Worm (Caenorhabditis elegans) whole organism, L1 larva: Measurements from ENCODE around the gene K02D10.1.

Experiments used
- C04F5.9 ChIP-seq: sonication (generic microtip); optimal IDR thresholded peaks from 2 replicates; lab custom pipeline; 2016; ENCODE audit warnings: missing genetic modification characterization, missing compliant biosample characterization
- C34B4.2 ChIP-seq: sonication (generic microtip); optimal IDR thresholded peaks from 2 replicates; lab custom pipeline; 2017; ENCODE audit warnings: mild to moderate bottlenecking, missing genetic modification characterization, missing compliant biosample characterization
- F16B12.6 ChIP-seq: fragments of 150-350 bp; optimal IDR thresholded peaks from 2 replicates; lab custom pipeline; 2014; ENCODE audit warnings: missing biosample characterization, missing genetic modification characterization
- aha-1 ChIP-seq: fragments of 150-350 bp; optimal IDR thresholded peaks from 2 replicates; lab custom pipeline; 2014; ENCODE audit warnings: missing biosample characterization, missing genetic modification characterization
- alr-1 ChIP-seq: fragments of 200-800 bp; sonication (Bioruptor generic); optimal IDR thresholded peaks from 2 replicates; lab custom pipeline; 2018; ENCODE audit warnings: borderline replicate concordance, mild to moderate bottlenecking, missing genetic modification characterization, missing compliant biosample characterization
- ama-1 ChIP-seq: fragments of 150-350 bp; optimal IDR thresholded peaks from 2 replicates; lab custom pipeline; 2014
- blmp-1 ChIP-seq: fragments of 150-350 bp; optimal IDR thresholded peaks from 2 replicates; lab custom pipeline; 2014; ENCODE audit warnings: missing biosample characterization, missing genetic modification characterization
- ceh-82 ChIP-seq, 3 experiments: fragments of 150-350 bp in 1 of 3; sonication (generic microtip) in 2 of 3; optimal IDR thresholded peaks; 2 replicates each; lab custom pipeline; 2014 to 2017; ENCODE audit warnings: missing biosample characterization in 3 of 3, missing genetic modification characterization in 3 of 3
- ceh-88 ChIP-seq: fragments of 200-800 bp; sonication (Bioruptor generic); IDR thresholded peaks from 2 replicates; pipeline ENCODE4 v1.3.6; 2022; ENCODE audit warnings: missing genetic modification characterization, missing compliant biosample characterization
- ceh-90 ChIP-seq: sonication (generic microtip); optimal IDR thresholded peaks from 2 replicates; lab custom pipeline; 2016; ENCODE audit warnings: missing genetic modification characterization, missing compliant biosample characterization
- dsc-1 ChIP-seq: sonication (generic microtip); optimal IDR thresholded peaks from 2 replicates; lab custom pipeline; 2016; ENCODE audit warnings: mild to moderate bottlenecking, missing genetic modification characterization, missing compliant biosample characterization
- efl-1 ChIP-seq, 4 experiments: fragments of 150-350 bp; optimal IDR thresholded peaks in 3 of 4; peaks in 1 of 4; 1 replicate in 1 of 4; 2 replicates in 3 of 4; lab custom pipeline; 2014; ENCODE audit warnings: missing biosample characterization in 2 of 4, missing genetic modification characterization in 2 of 4, missing genetic modification reagents in 2 of 4
- efl-3 ChIP-seq: fragments of 200-800 bp; sonication (Bioruptor generic); optimal IDR thresholded peaks from 2 replicates; lab custom pipeline; 2018; ENCODE audit warnings: mild to moderate bottlenecking, missing genetic modification characterization, missing compliant biosample characterization
- elt-2 ChIP-seq: sonication (generic microtip); optimal IDR thresholded peaks from 2 replicates; lab custom pipeline; 2016; ENCODE audit warnings: missing genetic modification characterization, mild to moderate bottlenecking, inconsistent platforms, missing compliant biosample characterization, missing genetic modification reagents
- elt-3 ChIP-seq, 6 experiments: fragments of 150-350 bp in 1 of 6; sonication (generic microtip); optimal IDR thresholded peaks; 2 replicates each; lab custom pipeline; 2017 to 2018; ENCODE audit warnings: missing biosample characterization in 6 of 6, missing genetic modification characterization in 6 of 6, inconsistent platforms in 1 of 6
- ets-5 ChIP-seq: fragments of 200-800 bp; sonication (Bioruptor generic); IDR thresholded peaks from 2 replicates; pipeline ENCODE4 v1.3.6; 2022; ENCODE audit warnings: missing genetic modification characterization, missing compliant biosample characterization
- fkh-10 ChIP-seq: sonication (generic microtip); optimal IDR thresholded peaks from 2 replicates; lab custom pipeline; 2017; ENCODE audit warnings: missing biosample characterization, missing genetic modification reagents, missing genetic modification characterization
- fkh-8 ChIP-seq: sonication (generic microtip); optimal IDR thresholded peaks from 2 replicates; lab custom pipeline; 2016; ENCODE audit warnings: mild to moderate bottlenecking, missing genetic modification characterization, missing compliant biosample characterization
- fos-1 ChIP-seq: fragments of 150-350 bp; optimal IDR thresholded peaks from 2 replicates; lab custom pipeline; 2014; ENCODE audit warnings: missing biosample characterization, missing genetic modification characterization
- isw-1 ChIP-seq: fragments of 200-800 bp; sonication (Bioruptor generic); IDR thresholded peaks from 2 replicates; pipeline ENCODE4 v1.3.6; 2022; ENCODE audit warnings: missing genetic modification characterization, missing compliant biosample characterization
- jun-1 ChIP-seq: fragments of 150-350 bp; optimal IDR thresholded peaks from 2 replicates; lab custom pipeline; 2014; ENCODE audit warnings: missing biosample characterization, missing genetic modification reagents, missing genetic modification characterization
- lin-14 ChIP-seq: fragments of 200-800 bp; sonication (Bioruptor generic); optimal IDR thresholded peaks from 2 replicates; lab custom pipeline; 2018; ENCODE audit warnings: mild to moderate bottlenecking, missing genetic modification characterization, moderate library complexity, missing compliant biosample characterization
- lsy-2 ChIP-seq, 2 experiments: fragments of 150-350 bp; optimal IDR thresholded peaks; 2 replicates each; lab custom pipeline; 2014; ENCODE audit warnings: missing biosample characterization in 2 of 2, missing genetic modification characterization in 2 of 2
- mab-9 ChIP-seq: fragments of 200-800 bp; sonication (Bioruptor generic); IDR thresholded peaks from 2 replicates; pipeline ENCODE4 v1.3.6; 2022; ENCODE audit warnings: missing genetic modification reagents, missing genetic modification characterization, missing compliant biosample characterization
- nhr-20 ChIP-seq: sonication (generic microtip); optimal IDR thresholded peaks from 2 replicates; lab custom pipeline; 2016; ENCODE audit warnings: mild to moderate bottlenecking, missing genetic modification characterization, missing compliant biosample characterization
- nhr-237 ChIP-seq: fragments of 150-350 bp; optimal IDR thresholded peaks from 2 replicates; lab custom pipeline; 2014; ENCODE audit warnings: missing biosample characterization, missing genetic modification characterization
- nhr-71 ChIP-seq: sonication (generic microtip); optimal IDR thresholded peaks from 2 replicates; lab custom pipeline; 2016; ENCODE audit warnings: mild to moderate bottlenecking, missing genetic modification characterization, moderate library complexity, missing compliant biosample characterization
- nhr-76 ChIP-seq: sonication (generic microtip); optimal IDR thresholded peaks from 2 replicates; lab custom pipeline; 2017; ENCODE audit warnings: missing biosample characterization, missing genetic modification characterization
- nhr-77 ChIP-seq: fragments of 150-350 bp; optimal IDR thresholded peaks from 2 replicates; lab custom pipeline; 2014; ENCODE audit warnings: missing biosample characterization, missing genetic modification characterization
- nhr-84 ChIP-seq: sonication (generic microtip); optimal IDR thresholded peaks from 2 replicates; lab custom pipeline; 2017; ENCODE audit warnings: missing biosample characterization, missing genetic modification characterization
- nhr-90 ChIP-seq: sonication (generic microtip); optimal IDR thresholded peaks from 2 replicates; lab custom pipeline; 2016; ENCODE audit warnings: mild to moderate bottlenecking, missing genetic modification characterization, missing compliant biosample characterization; ENCODE audit not compliant: poor library complexity
- pax-3 ChIP-seq: fragments of 200-800 bp; sonication (Bioruptor generic); optimal IDR thresholded peaks from 2 replicates; lab custom pipeline; 2018; ENCODE audit warnings: mild to moderate bottlenecking, missing genetic modification characterization, moderate library complexity, missing compliant biosample characterization
- pqm-1 ChIP-seq: sonication (generic microtip); optimal IDR thresholded peaks from 3 replicates; lab custom pipeline; 2017; ENCODE audit warnings: missing biosample characterization, missing genetic modification characterization
- rnt-1 ChIP-seq: sonication (generic microtip); optimal IDR thresholded peaks from 2 replicates; lab custom pipeline; 2016; ENCODE audit warnings: mild to moderate bottlenecking, missing genetic modification characterization, moderate library complexity, missing compliant biosample characterization
- snpc-4 ChIP-seq: fragments of 150-350 bp; optimal IDR thresholded peaks from 2 replicates; lab custom pipeline; 2014; ENCODE audit warnings: missing biosample characterization, missing genetic modification characterization
- snu-23 ChIP-seq: sonication (generic microtip); optimal IDR thresholded peaks from 2 replicates; lab custom pipeline; 2016; ENCODE audit warnings: missing genetic modification characterization, missing compliant biosample characterization
- sox-4 ChIP-seq: sonication (generic microtip); optimal IDR thresholded peaks from 2 replicates; lab custom pipeline; 2016; ENCODE audit warnings: missing genetic modification characterization, missing compliant biosample characterization
- unc-62 ChIP-seq: fragments of 150-350 bp; optimal IDR thresholded peaks from 2 replicates; lab custom pipeline; 2014; ENCODE audit warnings: missing biosample characterization, missing genetic modification reagents, missing genetic modification characterization
- unc-86 ChIP-seq: sonication (generic microtip); optimal IDR thresholded peaks from 2 replicates; lab custom pipeline; 2016; ENCODE audit warnings: missing genetic modification characterization, missing compliant biosample characterization
- xbp-1 ChIP-seq: sonication (generic microtip); optimal IDR thresholded peaks from 2 replicates; lab custom pipeline; 2016; ENCODE audit warnings: missing genetic modification characterization, missing compliant biosample characterization
- zag-1 ChIP-seq: fragments of 150-350 bp; optimal IDR thresholded peaks from 2 replicates; lab custom pipeline; 2014; ENCODE audit warnings: missing biosample characterization, missing genetic modification characterization
- ztf-4 ChIP-seq: fragments of 150-350 bp; optimal IDR thresholded peaks from 2 replicates; lab custom pipeline; 2014; ENCODE audit warnings: missing biosample characterization, missing genetic modification characterization

The K02D10.1 gene

DNA sequence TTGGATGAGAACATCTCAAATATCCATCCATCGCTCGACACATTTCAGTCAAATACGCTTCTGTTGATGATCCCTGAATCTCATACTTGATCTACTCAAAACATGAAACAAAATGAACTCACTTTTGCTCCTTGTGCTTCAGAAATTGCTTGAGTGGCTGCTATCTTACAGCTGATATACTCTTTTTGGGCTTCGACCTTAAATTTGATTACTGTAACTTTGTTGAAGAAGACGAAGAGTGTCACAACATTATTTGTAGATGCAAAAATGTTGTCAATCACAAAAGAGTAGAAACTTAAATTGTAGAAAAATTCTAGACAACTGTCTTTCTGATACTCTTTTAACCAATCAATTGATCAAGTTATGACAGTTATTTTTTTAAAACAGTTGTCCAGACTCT lies 26.8 kb upstream of the K02D10.1 start:
- TF ChIP-seq nhr-76 (tag; lab: Kevin White, UChicago) (no peak), fkh-10 (peak; percentile 70), efl-1 (optimal IDR thresholded peaks at IDR 0.05; lab: Kevin White, UChicago) (no peak), efl-1 (GFP tag; optimal IDR thresholded peaks at IDR 0.05 in 1 of 2; lab: Kevin White, UChicago) (peak in 1 of 2 experiments; percentile 72), elt-2 (no peak)

DNA sequence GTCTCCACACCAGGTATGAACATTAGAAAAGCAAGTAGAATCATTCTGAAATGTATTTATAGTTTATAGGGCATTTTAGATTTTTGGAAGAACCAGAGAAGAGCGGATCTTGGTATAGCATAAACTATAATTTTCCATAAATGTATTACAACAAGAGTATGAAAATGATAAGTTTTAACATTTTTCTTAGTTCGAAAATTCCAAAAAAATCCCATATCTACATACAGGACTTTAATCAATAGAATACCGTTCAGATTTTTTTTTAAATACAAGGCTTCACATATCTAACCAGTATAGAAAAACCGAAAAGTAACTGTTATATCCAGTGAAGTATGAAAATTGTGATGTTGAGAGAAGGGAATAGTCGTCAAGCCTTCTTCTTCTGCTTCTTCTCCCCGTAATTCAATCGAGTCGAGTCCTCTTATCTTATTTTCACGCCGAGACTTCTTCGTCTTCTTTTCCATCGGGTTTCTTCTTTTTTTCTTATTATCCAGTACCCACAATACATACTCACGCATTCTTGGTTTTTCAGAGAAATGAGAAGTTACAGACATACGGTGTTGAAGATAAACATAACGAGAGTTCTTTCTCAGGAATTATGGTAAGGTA lies 25.4 kb upstream of the K02D10.1 start, which contains the start of gene ZK370.6:
Gene ZK370.6, minus strand, starts transcription at position 51 of the 609 bp plus-strand sequence.
- TF ChIP-seq blmp-1 (tag; lab: Kevin White, UChicago) = no peak
- TF ChIP-seq dsc-1 (tag; lab: Kevin White, UChicago) = no peak
- TF ChIP-seq snu-23 (GFP tag; lab: Kevin White, UChicago) = no peak
- TF ChIP-seq ama-1 (lab: Kevin White, UChicago) = no peak
- no peak for TF ChIP-seq nhr-20
- peak; percentile 16 for TF ChIP-seq lin-14 (GFP tag; lab: Kevin White, UChicago)
- no peak for TF ChIP-seq lsy-2 (tag; optimal IDR thresholded peaks at IDR 0.05; lab: Kevin White, UChicago)

DNA sequence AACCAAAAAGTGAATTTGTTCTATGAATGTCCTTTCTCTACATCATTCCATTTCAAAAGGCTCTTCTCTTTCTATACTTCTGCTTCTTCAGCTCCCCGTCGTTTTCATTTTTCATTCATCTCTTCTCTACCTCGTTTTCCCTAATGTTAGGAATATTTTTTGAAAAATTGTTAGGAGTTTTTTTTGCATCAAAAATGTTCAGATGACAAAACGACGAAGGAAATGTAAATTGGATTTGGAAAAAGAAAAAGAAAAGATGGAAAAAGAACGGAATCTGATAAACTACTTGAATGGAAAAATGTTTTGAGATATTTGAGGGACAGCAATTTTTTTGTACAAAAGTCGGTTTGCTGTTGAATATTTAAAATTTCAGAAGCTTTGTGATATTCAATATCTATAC lies 24.6 kb upstream of the K02D10.1 start:
- TF ChIP-seq ama-1 (lab: Kevin White, UChicago) = no peak
- no peak for TF ChIP-seq mab-9 (GFP tag; lab: Robert Waterston, UW)
- TF ChIP-seq nhr-76 (tag; lab: Kevin White, UChicago) = no peak
- peak; percentile 1 for TF ChIP-seq lin-14 (GFP tag; lab: Kevin White, UChicago)
- TF ChIP-seq, all 84 proteins: peak for 1

DNA sequence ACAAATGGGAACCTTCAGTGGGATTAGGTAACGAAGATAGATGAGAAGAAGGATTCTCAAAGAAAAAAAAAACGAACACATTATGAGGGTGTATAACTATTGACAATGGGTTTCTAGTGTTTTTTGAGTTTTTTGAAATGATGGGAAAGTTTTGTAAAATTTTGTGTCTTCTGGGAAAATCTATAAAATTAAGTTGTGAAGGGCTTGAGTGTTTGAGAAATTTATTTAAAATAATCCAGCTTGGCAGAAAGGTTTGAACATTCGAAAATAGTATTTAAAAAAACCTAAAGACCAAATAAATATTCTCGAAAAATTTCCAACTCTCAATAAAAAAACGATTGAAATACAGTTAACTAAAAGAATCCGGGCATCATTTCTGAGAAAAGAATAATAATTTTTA lies 24.1 kb upstream of the K02D10.1 start:
- TF ChIP-seq unc-62 (GFP tag; lab: Kevin White, UChicago) (no peak), ets-5 (GFP tag; lab: Robert Waterston, UW) (no peak), C04F5.9 (no peak), nhr-237 (tag; lab: Kevin White, UChicago) (no peak), ceh-82 (tag; optimal IDR thresholded peaks at IDR 0.05; lab: Kevin White, UChicago) (no peak), snu-23 (GFP tag; lab: Kevin White, UChicago) (no peak), xbp-1 (tag; lab: Kevin White, UChicago) (no peak), elt-3 (tag; optimal IDR thresholded peaks at IDR 0.05; lab: Kevin White, UChicago) (no peak), pax-3 (tag; lab: Kevin White, UChicago) (no peak), nhr-90 (tag; lab: Kevin White, UChicago) (no peak), ceh-88 (GFP tag; lab: Robert Waterston, UW) (no peak), efl-1 (optimal IDR thresholded peaks at IDR 0.05; lab: Kevin White, UChicago) (no peak), efl-1 (GFP tag; optimal IDR thresholded peaks at IDR 0.05 in 1 of 2; lab: Kevin White, UChicago) (no peak), nhr-71 (no peak), ama-1 (lab: Kevin White, UChicago) (no peak), efl-3 (GFP tag; lab: Kevin White, UChicago) (no peak)

DNA sequence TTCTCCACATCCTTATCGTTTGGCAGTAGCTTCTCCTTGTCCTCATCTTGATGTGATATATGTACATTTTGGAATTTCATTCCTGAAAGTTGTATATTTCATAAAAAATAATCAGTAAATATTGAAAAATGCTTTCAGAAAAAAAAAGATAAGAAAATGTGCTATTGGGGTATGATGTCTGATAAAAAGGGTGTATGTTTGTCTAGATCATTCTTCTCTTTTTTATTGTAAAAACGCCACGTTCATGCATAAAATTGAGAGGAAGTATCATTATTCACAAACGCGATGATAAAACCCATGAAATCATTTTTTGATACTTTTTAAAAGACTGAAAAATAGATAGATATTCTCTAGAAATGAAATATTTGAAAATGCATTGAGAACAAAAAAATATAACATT lies 20.7 kb upstream of the K02D10.1 start:
- TF ChIP-seq C34B4.2 (tag; lab: Kevin White, UChicago) (no peak), jun-1 (tag; lab: Kevin White, UChicago) (peak; percentile 28), pqm-1 (peak; percentile 68), pax-3 (tag; lab: Kevin White, UChicago) (no peak), lin-14 (GFP tag; lab: Kevin White, UChicago) (peak; percentile 18), elt-2 (peak; percentile 85), ceh-90 (tag; lab: Kevin White, UChicago) (no peak)

DNA sequence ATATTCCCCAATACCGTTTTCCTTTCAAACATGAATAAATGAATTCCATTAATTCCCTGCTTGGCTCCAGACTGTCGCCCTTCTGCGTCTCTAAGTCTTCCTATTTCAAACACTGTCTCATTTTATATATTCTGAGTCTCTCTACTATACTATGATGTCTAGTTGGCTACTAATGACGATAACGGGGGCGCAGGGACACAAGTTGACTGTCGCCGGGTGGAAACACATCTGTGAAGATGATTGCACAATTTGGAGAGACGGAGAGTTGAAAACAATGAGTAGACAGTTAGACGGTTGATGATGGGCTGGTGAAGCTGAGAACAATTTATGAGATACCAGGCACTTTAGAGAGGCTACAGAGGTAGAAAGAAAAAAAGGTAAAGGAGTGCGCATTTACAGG lies 19.8 kb upstream of the K02D10.1 start, which contains the start of gene sma-2:
Gene sma-2, plus strand, starts transcription at position 194 of the 400 bp plus-strand sequence.
- TF ChIP-seq fos-1 (tag; lab: Kevin White, UChicago) (no peak), isw-1 (GFP tag; lab: Robert Waterston, UW) (no peak), nhr-84 (tag; lab: Kevin White, UChicago) (no peak), ama-1 (lab: Kevin White, UChicago) (no peak), alr-1 (tag; lab: Kevin White, UChicago) (no peak), aha-1 (tag; lab: Kevin White, UChicago) (no peak), sox-4 (tag; lab: Kevin White, UChicago) (no peak), ztf-4 (peak; percentile 14), nhr-77 (tag; lab: Kevin White, UChicago) (peak; percentile 53), unc-86 (tag; lab: Kevin White, UChicago) (no peak), rnt-1 (tag; lab: Kevin White, UChicago) (peak; percentile 12), zag-1 (tag; lab: Kevin White, UChicago) (no peak), snpc-4 (no peak), fkh-8 (no peak), C04F5.9 (no peak), F16B12.6 (tag; lab: Kevin White, UChicago) (no peak), lsy-2 (tag; optimal IDR thresholded peaks at IDR 0.05; lab: Kevin White, UChicago) (peak; percentile 18 to 73)
